Fruit fly (Drosophila melanogaster) whole organism, embryonic: ENCODE measurements around the gene CG18281.

ENCODE experiments used
- Atf3 ChIP-seq: fragments of 200-800 bp; sonication (Bioruptor generic); optimal IDR thresholded peaks from 3 replicates; lab custom pipeline; 2016; ENCODE audit warnings: missing biosample characterization, missing genetic modification characterization
- B-H2 ChIP-seq: fragments of 200-800 bp; sonication (Bioruptor generic); optimal IDR thresholded peaks from 2 replicates; lab custom pipeline; 2018; ENCODE audit warnings: missing biosample characterization, mild to moderate bottlenecking, missing genetic modification characterization
- BEAF-32 ChIP-seq: fragments of 200-800 bp; sonication (Bioruptor generic); optimal IDR thresholded peaks from 3 replicates; lab custom pipeline; 2017; ENCODE audit warnings: missing biosample characterization, missing genetic modification characterization, mild to moderate bottlenecking, moderate library complexity, missing genetic modification reagents
- C15 ChIP-seq: fragments of 200-800 bp; sonication (Bioruptor generic); IDR thresholded peaks from 3 replicates; pipeline ENCODE4 v1.3.6; 2022; ENCODE audit warnings: missing biosample characterization, missing genetic modification characterization
- CG10147 ChIP-seq: fragments of 200-800 bp; sonication (Bioruptor generic); optimal IDR thresholded peaks from 2 replicates; lab custom pipeline; 2019; ENCODE audit warnings: missing biosample characterization, mild to moderate bottlenecking, missing genetic modification characterization, moderate library complexity
- CG11560 ChIP-seq: fragments of 200-800 bp; sonication (Bioruptor generic); IDR thresholded peaks from 3 replicates; pipeline ENCODE4 v1.3.6; 2022; ENCODE audit warnings: missing biosample characterization, missing genetic modification characterization
- CG12219 ChIP-seq: fragments of 200-800 bp; sonication (Bioruptor generic); optimal IDR thresholded peaks from 3 replicates; lab custom pipeline; 2018; ENCODE audit warnings: missing biosample characterization, mild to moderate bottlenecking, missing genetic modification characterization
- CG12659 ChIP-seq: fragments of 200-800 bp; sonication (Bioruptor generic); optimal IDR thresholded peaks from 3 replicates; lab custom pipeline; 2017; ENCODE audit warnings: mild to moderate bottlenecking, missing biosample characterization, missing genetic modification reagents, missing genetic modification characterization
- CG13123 ChIP-seq: fragments of 200-800 bp; sonication (Bioruptor generic); optimal IDR thresholded peaks from 2 replicates; lab custom pipeline; 2016; ENCODE audit warnings: missing biosample characterization, missing genetic modification characterization
- CG13287 ChIP-seq: fragments of 200-800 bp; sonication (Bioruptor generic); IDR thresholded peaks from 2 replicates; pipeline ENCODE4 v1.3.6; 2022; ENCODE audit warnings: missing biosample characterization, missing genetic modification characterization; ENCODE audit not compliant: partially characterized antibody
- CG14860 ChIP-seq: fragments of 200-800 bp; sonication (Bioruptor generic); IDR thresholded peaks from 3 replicates; pipeline ENCODE4 v1.3.6; 2022; ENCODE audit warnings: missing biosample characterization, missing genetic modification characterization; ENCODE audit not compliant: partially characterized antibody
- CG1529 ChIP-seq: fragments of 200-800 bp; sonication (Bioruptor generic); optimal IDR thresholded peaks from 3 replicates; lab custom pipeline; 2018; ENCODE audit warnings: missing biosample characterization, missing genetic modification characterization
- CG17328 ChIP-seq: fragments of 200-800 bp; sonication (Bioruptor generic); IDR thresholded peaks from 2 replicates; pipeline ENCODE4 v1.3.6; 2022; ENCODE audit warnings: missing biosample characterization, missing genetic modification characterization
- CG1792 ChIP-seq: fragments of 200-800 bp; sonication (Bioruptor generic); optimal IDR thresholded peaks from 2 replicates; lab custom pipeline; 2016; ENCODE audit warnings: missing biosample characterization, missing genetic modification characterization
- CG18262 ChIP-seq: fragments of 200-800 bp; optimal IDR thresholded peaks from 3 replicates; lab custom pipeline; 2019; ENCODE audit warnings: missing biosample characterization, mild to moderate bottlenecking, missing genetic modification characterization, moderate library complexity
- CG31388 ChIP-seq: fragments of 200-800 bp; sonication (Bioruptor generic); optimal IDR thresholded peaks from 2 replicates; lab custom pipeline; 2016; ENCODE audit warnings: missing biosample characterization, missing genetic modification characterization
- CG31441 ChIP-seq: fragments of 200-800 bp; sonication (Bioruptor generic); IDR thresholded peaks from 2 replicates; pipeline ENCODE4 v1.3.6; 2022; ENCODE audit warnings: missing biosample characterization, missing genetic modification characterization
- CG42726 ChIP-seq: fragments of 200-800 bp; sonication (Bioruptor generic); IDR thresholded peaks from 2 replicates; pipeline ENCODE4 v1.3.6; 2022; ENCODE audit warnings: missing biosample characterization, missing genetic modification characterization; ENCODE audit not compliant: partially characterized antibody
- CG4820 ChIP-seq: fragments of 200-800 bp; sonication (Bioruptor generic); optimal IDR thresholded peaks from 3 replicates; lab custom pipeline; 2016; ENCODE audit warnings: missing biosample characterization, missing genetic modification characterization
- CG4854 ChIP-seq: fragments of 200-800 bp; sonication (Bioruptor generic); optimal IDR thresholded peaks from 2 replicates; lab custom pipeline; 2016; ENCODE audit warnings: missing biosample characterization, missing genetic modification characterization, inconsistent platforms
- CG5953 ChIP-seq: fragments of 200-800 bp; sonication (Bioruptor generic); IDR thresholded peaks from 2 replicates; pipeline ENCODE4 v1.3.6; 2022; ENCODE audit warnings: missing biosample characterization, missing genetic modification characterization
- CG6683 ChIP-seq: fragments of 200-800 bp; sonication (Bioruptor generic); optimal IDR thresholded peaks from 2 replicates; lab custom pipeline; 2017; ENCODE audit warnings: missing biosample characterization, mild to moderate bottlenecking, missing genetic modification characterization, missing genetic modification reagents
- CG6791 ChIP-seq: fragments of 200-800 bp; sonication (Bioruptor generic); IDR thresholded peaks from 3 replicates; pipeline ENCODE4 v1.3.6; 2022; ENCODE audit warnings: missing biosample characterization, missing genetic modification characterization; ENCODE audit not compliant: partially characterized antibody
- CG6813 ChIP-seq: fragments of 200-800 bp; sonication (Bioruptor generic); optimal IDR thresholded peaks from 2 replicates; lab custom pipeline; 2017; ENCODE audit warnings: missing biosample characterization, missing genetic modification characterization, mild to moderate bottlenecking, moderate library complexity, missing genetic modification reagents
- CG7839 ChIP-seq: fragments of 200-800 bp; sonication (Bioruptor generic); optimal IDR thresholded peaks from 3 replicates; lab custom pipeline; 2018; ENCODE audit warnings: missing biosample characterization, mild to moderate bottlenecking, missing genetic modification characterization, moderate library complexity
- D19A ChIP-seq: fragments of 200-800 bp; optimal IDR thresholded peaks from 3 replicates; lab custom pipeline; 2019; ENCODE audit warnings: missing biosample characterization, mild to moderate bottlenecking, missing genetic modification characterization, moderate library complexity
- Dfd ChIP-seq, 2 experiments: fragments of >200 bp; optimal IDR thresholded peaks; 2 replicates each; lab custom pipeline; 2017; ENCODE audit warnings: missing biosample characterization in 2 of 2, missing genetic modification characterization in 2 of 2
- Dll ChIP-seq: fragments of 200-800 bp; sonication (Bioruptor generic); IDR thresholded peaks from 4 replicates; pipeline ENCODE4 v1.3.6; 2022; ENCODE audit warnings: missing biosample characterization, missing genetic modification characterization; ENCODE audit not compliant: partially characterized antibody
- ERR ChIP-seq: fragments of 200-800 bp; sonication (Bioruptor generic); optimal IDR thresholded peaks from 2 replicates; lab custom pipeline; 2016; ENCODE audit warnings: missing biosample characterization, missing genetic modification characterization
- H15 ChIP-seq: fragments of 200-800 bp; sonication (Bioruptor generic); IDR thresholded peaks from 3 replicates; pipeline ENCODE4 v1.3.6; 2022; ENCODE audit warnings: missing biosample characterization, missing genetic modification characterization
- HLH3B ChIP-seq: fragments of 200-800 bp; sonication (Bioruptor generic); IDR thresholded peaks from 2 replicates; pipeline ENCODE4 v1.3.6; 2022; ENCODE audit warnings: missing biosample characterization, missing genetic modification characterization
- HLH4C ChIP-seq: fragments of 200-800 bp; sonication (Bioruptor generic); IDR thresholded peaks from 3 replicates; pipeline ENCODE4 v1.3.6; 2022; ENCODE audit warnings: missing biosample characterization, missing genetic modification characterization; ENCODE audit not compliant: partially characterized antibody
- Hr39 ChIP-seq: fragments of >200 bp; optimal IDR thresholded peaks from 2 replicates; lab custom pipeline; 2017
- Rfx ChIP-seq: fragments of 200-800 bp; sonication (Bioruptor generic); IDR thresholded peaks from 2 replicates; pipeline ENCODE4 v1.3.6; 2022; ENCODE audit warnings: missing biosample characterization, missing genetic modification characterization
- Six4 ChIP-seq: fragments of 200-800 bp; sonication (Bioruptor generic); optimal IDR thresholded peaks from 2 replicates; lab custom pipeline; 2016; ENCODE audit warnings: missing biosample characterization, missing genetic modification characterization
- bab2 ChIP-seq: fragments of 200-800 bp; sonication (Bioruptor generic); optimal IDR thresholded peaks from 2 replicates; lab custom pipeline; 2016; ENCODE audit warnings: missing biosample characterization, missing genetic modification characterization
- cato ChIP-seq: fragments of 200-800 bp; sonication (Bioruptor generic); optimal IDR thresholded peaks from 2 replicates; lab custom pipeline; 2016; ENCODE audit warnings: missing biosample characterization, missing genetic modification characterization, borderline replicate concordance
- chif ChIP-seq, 2 experiments: fragments of 200-800 bp; sonication (Bioruptor generic); optimal IDR thresholded peaks; 3 replicates each; lab custom pipeline; 2016; ENCODE audit warnings: missing biosample characterization in 2 of 2, missing genetic modification characterization in 2 of 2
- corto ChIP-seq: fragments of 200-800 bp; sonication (Bioruptor generic); optimal IDR thresholded peaks from 2 replicates; lab custom pipeline; 2016; ENCODE audit warnings: missing biosample characterization, mild to moderate bottlenecking, missing genetic modification characterization, moderate library complexity
- exex ChIP-seq: fragments of 200-800 bp; sonication (Bioruptor generic); optimal IDR thresholded peaks from 4 replicates; lab custom pipeline; 2018; ENCODE audit warnings: missing biosample characterization, mild to moderate bottlenecking, missing genetic modification characterization, moderate library complexity
- hb ChIP-seq: fragments of 200-800 bp; sonication (Bioruptor generic); IDR thresholded peaks from 3 replicates; pipeline ENCODE4 v1.3.6; 2022; ENCODE audit warnings: missing biosample characterization, missing genetic modification characterization; ENCODE audit not compliant: partially characterized antibody
- mld ChIP-seq: fragments of 200-800 bp; sonication (Bioruptor generic); IDR thresholded peaks from 3 replicates; pipeline ENCODE4 v1.3.6; 2022; ENCODE audit warnings: missing biosample characterization, missing genetic modification characterization; ENCODE audit not compliant: partially characterized antibody
- nerfin-2 ChIP-seq: fragments of 200-800 bp; sonication (Bioruptor generic); IDR thresholded peaks from 2 replicates; pipeline ENCODE4 v1.3.6; 2022; ENCODE audit warnings: missing biosample characterization, missing genetic modification characterization; ENCODE audit not compliant: partially characterized antibody
- seq ChIP-seq: fragments of 200-800 bp; sonication (Bioruptor generic); IDR thresholded peaks from 2 replicates; pipeline ENCODE4 v1.3.6; 2022; ENCODE audit warnings: missing biosample characterization, missing genetic modification characterization
- sima ChIP-seq: fragments of 200-800 bp; sonication (Bioruptor generic); optimal IDR thresholded peaks from 2 replicates; lab custom pipeline; 2016; ENCODE audit warnings: missing biosample characterization, missing genetic modification characterization
- sna ChIP-seq: fragments of 200-800 bp; sonication (Bioruptor generic); IDR thresholded peaks from 2 replicates; pipeline ENCODE4 v1.3.6; 2022; ENCODE audit warnings: missing biosample characterization, missing genetic modification characterization; ENCODE audit not compliant: partially characterized antibody
- tna ChIP-seq: fragments of 200-800 bp; sonication (Bioruptor generic); IDR thresholded peaks from 2 replicates; pipeline ENCODE4 v1.3.6; 2022; ENCODE audit warnings: missing biosample characterization, missing genetic modification characterization; ENCODE audit not compliant: partially characterized antibody
- vnd ChIP-seq: fragments of 200-800 bp; sonication (Bioruptor generic); IDR thresholded peaks from 3 replicates; pipeline ENCODE4 v1.3.6; 2022; ENCODE audit warnings: missing biosample characterization, missing genetic modification characterization; ENCODE audit not compliant: partially characterized antibody
- vvl ChIP-seq: fragments of 200-800 bp; sonication (Bioruptor generic); IDR thresholded peaks from 2 replicates; pipeline ENCODE4 v1.3.6; 2022; ENCODE audit warnings: missing biosample characterization, missing genetic modification characterization
- wdn ChIP-seq: fragments of 200-800 bp; sonication (Bioruptor generic); IDR thresholded peaks from 2 replicates; pipeline ENCODE4 v1.3.6; 2022; ENCODE audit warnings: missing biosample characterization, missing genetic modification characterization

CG18281 gene

DNA sequence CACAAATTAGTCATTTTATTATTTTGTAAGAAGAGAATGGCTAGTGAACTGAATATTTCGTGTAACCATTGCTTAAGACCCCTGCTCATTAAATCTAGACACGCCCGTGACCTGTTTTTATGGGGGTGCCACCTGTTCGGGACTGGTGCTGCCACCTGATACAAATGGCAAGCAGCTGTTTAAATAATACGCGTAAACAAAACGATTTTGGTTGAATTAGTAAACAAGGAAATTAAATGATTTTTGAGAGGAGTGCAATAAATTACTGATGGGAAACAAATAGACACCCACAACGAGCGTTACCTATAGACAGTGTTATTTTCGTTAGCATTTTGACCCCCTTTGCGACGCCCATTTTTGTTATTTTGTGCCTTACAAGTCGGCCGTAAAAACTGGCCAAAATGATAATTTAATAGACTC, 24.8 kb upstream of the CG18281 start (continued):
- peak; percentile 92 for TF ChIP-seq CG12659 (GFP tag; lab: Kevin White, UChicago)
- TF ChIP-seq CG11560, result no peak
- no peak for TF ChIP-seq CG17328
- no peak for TF ChIP-seq HLH3B
- no peak for TF ChIP-seq CG42726
- TF ChIP-seq wdn (GFP tag; lab: Robert Waterston, UW), result no peak
- peak; percentile 63 to 75 for TF ChIP-seq chif (GFP tag; optimal IDR thresholded peaks at IDR 0.05; lab: Kevin White, UChicago)
- no peak for TF ChIP-seq CG13287 (GFP tag; lab: Robert Waterston, UW)
- TF ChIP-seq Six4 (GFP tag; lab: Kevin White, UChicago), result peak; percentile 83
- no peak for TF ChIP-seq sna
- no peak for TF ChIP-seq CG31441 (GFP tag; lab: Robert Waterston, UW)
- peak; percentile 80 for TF ChIP-seq CG4854 (GFP tag; lab: Kevin White, UChicago)
- TF ChIP-seq CG1792 (GFP tag; lab: Kevin White, UChicago), result peak; percentile 75
- no peak for TF ChIP-seq H15 (GFP tag; lab: Robert Waterston, UW)
- TF ChIP-seq seq (GFP tag; lab: Robert Waterston, UW), result no peak
- TF ChIP-seq CG1529 (GFP tag; lab: Kevin White, UChicago), result peak; percentile 73
- TF ChIP-seq HLH4C (GFP tag; lab: Robert Waterston, UW), result no peak
- peak; percentile 64 for TF ChIP-seq exex
- no peak for TF ChIP-seq mld (GFP tag; lab: Robert Waterston, UW)
- peak; percentile 82 for TF ChIP-seq CG18262 (tag; lab: Kevin White, UChicago)
- TF ChIP-seq Dfd (GFP tag; optimal IDR thresholded peaks at IDR 0.05; lab: Kevin White, UChicago), result no peak
- TF ChIP-seq CG12219 (GFP tag; lab: Kevin White, UChicago), result peak; percentile 55
- TF ChIP-seq D19A, result peak; percentile 82
- TF ChIP-seq CG5953 (GFP tag; lab: Robert Waterston, UW), result no peak
- TF ChIP-seq BEAF-32, result peak; percentile 31
- peak; percentile 60 for TF ChIP-seq ERR
- peak; percentile 74 for TF ChIP-seq CG4820 (GFP tag; lab: Kevin White, UChicago)
- peak; percentile 85 for TF ChIP-seq CG7839 (tag; lab: Kevin White, UChicago)
- TF ChIP-seq sima (GFP tag; lab: Kevin White, UChicago), result peak; percentile 59
- no peak for TF ChIP-seq Hr39 (lab: Kevin White, UChicago)
- peak; percentile 74 for TF ChIP-seq CG6683 (GFP tag; lab: Kevin White, UChicago)
- TF ChIP-seq corto, result peak; percentile 65
- TF ChIP-seq C15 (GFP tag; lab: Robert Waterston, UW), result no peak
- TF ChIP-seq CG31388 (GFP tag; lab: Kevin White, UChicago), result peak; percentile 66
- peak; percentile 82 for TF ChIP-seq CG6813 (GFP tag; lab: Kevin White, UChicago)
- TF ChIP-seq vvl (GFP tag; lab: Robert Waterston, UW), result no peak
- peak; percentile 89 for TF ChIP-seq bab2 (GFP tag; lab: Kevin White, UChicago)

- no peak for TF ChIP-seq CG10147 (GFP tag; lab: Kevin White, UChicago)
- peak; percentile 61 for TF ChIP-seq vnd (GFP tag; lab: Robert Waterston, UW)
- TF ChIP-seq cato (GFP tag; lab: Kevin White, UChicago), result no peak
- TF ChIP-seq Dll (GFP tag; lab: Robert Waterston, UW), result 0 out of 4 replicates have a peak, but pooled peaks have one; percentile 27
- TF ChIP-seq mld (GFP tag; lab: Robert Waterston, UW), result 0 out of 3 replicates have a peak, but pooled peaks have one; percentile 45
- TF ChIP-seq HLH4C (GFP tag; lab: Robert Waterston, UW), result peak; percentile 69
- TF ChIP-seq hb (GFP tag; lab: Robert Waterston, UW), result 0 out of 3 replicates have a peak, but pooled peaks have one; percentile 58
- no peak for TF ChIP-seq B-H2 (GFP tag; lab: Kevin White, UChicago)
- TF ChIP-seq CG6791 (GFP tag; lab: Robert Waterston, UW), result 0 out of 3 replicates have a peak, but pooled peaks have one; percentile 20
- no peak for TF ChIP-seq CG5953 (GFP tag; lab: Robert Waterston, UW)
- TF ChIP-seq Rfx (GFP tag; lab: Robert Waterston, UW), result no peak
- no peak for TF ChIP-seq CG13123 (GFP tag; lab: Kevin White, UChicago)
- peak; percentile 59; the same call in 1 of the 2 replicates for TF ChIP-seq nerfin-2 (GFP tag; lab: Robert Waterston, UW)
- peak; percentile 33; the same call in 1 of the 2 replicates for TF ChIP-seq tna (GFP tag; lab: Robert Waterston, UW)
- TF ChIP-seq CG14860 (GFP tag; lab: Robert Waterston, UW), result peak; percentile 60; the same call in 1 of the 3 replicates
- TF ChIP-seq BEAF-32, result no peak
- TF ChIP-seq Atf3 (GFP tag; lab: Kevin White, UChicago), result no peak
Measured at dm6 chr3L:20487649-20488048, 12.0 kb upstream of the CG18281 start.
